Fruit fly (Drosophila melanogaster): Measurements from ENCODE around the gene CG31867.

DNA sequence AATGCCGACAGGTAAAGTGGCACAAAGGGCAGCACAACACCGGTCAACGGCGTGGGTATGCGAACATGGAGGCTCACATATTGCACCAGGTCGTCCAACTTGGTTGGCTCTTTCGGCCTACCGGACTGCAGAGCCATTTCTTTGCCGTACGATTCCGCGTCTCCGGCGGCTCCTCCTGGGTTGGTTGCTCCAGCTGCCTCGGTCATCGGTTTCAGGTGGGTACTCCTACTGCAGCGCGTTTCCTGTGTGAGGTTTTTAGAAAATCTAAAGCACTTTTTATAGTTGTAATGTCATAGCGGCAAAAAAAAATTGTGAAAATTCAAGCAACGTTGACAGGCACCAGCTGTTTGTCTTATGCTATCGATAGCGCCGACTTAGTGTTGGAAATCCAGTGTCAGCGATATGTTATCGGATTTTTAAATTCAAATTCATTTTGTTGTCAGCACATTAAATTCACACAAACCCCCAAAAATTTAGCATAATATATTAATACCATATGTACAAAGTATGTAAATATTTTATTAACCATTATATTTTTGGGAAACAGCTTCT lies 25.2 kb downstream of the CG31867 start, which contains the start of gene CG6230:
- TF ChIP-seq CG8478 (optimal IDR thresholded peaks at IDR 0.05) (no peak), CTCF (optimal IDR thresholded peaks at IDR 0.05) (no peak)
